Fruit fly (Drosophila melanogaster) whole organism, wandering third instar larva: ENCODE data around the gene Polr1D.
A peak's percentile ranks its signal among the peaks of the same experiment; 100 is the strongest.

Source experiments
- Abd-B ChIP-seq: fragments of >200 bp; optimal IDR thresholded peaks from 2 replicates; lab custom pipeline; 2017; ENCODE audit warnings: missing biosample characterization, missing genetic modification characterization
- CG32264 ChIP-seq: fragments of 200-800 bp; sonication (Bioruptor generic); optimal IDR thresholded peaks from 2 replicates; lab custom pipeline; 2016; ENCODE audit warnings: missing biosample characterization, missing genetic modification characterization
- CG9705 ChIP-seq: fragments of 200-800 bp; sonication (Bioruptor generic); optimal IDR thresholded peaks from 2 replicates; lab custom pipeline; 2018; ENCODE audit warnings: missing biosample characterization, mild to moderate bottlenecking, missing genetic modification characterization
- CrebA ChIP-seq: fragments of 200-800 bp; sonication (Bioruptor generic); optimal IDR thresholded peaks from 2 replicates; lab custom pipeline; 2016; ENCODE audit warnings: missing biosample characterization, mild to moderate bottlenecking, missing genetic modification characterization, borderline replicate concordance
- Dfd ChIP-seq: fragments of >200 bp; optimal IDR thresholded peaks from 2 replicates; lab custom pipeline; 2017; ENCODE audit warnings: missing biosample characterization, missing genetic modification characterization
- Dif ChIP-seq: fragments of 200-275, 200-300 bp; sonication (Bioruptor generic); optimal IDR thresholded peaks from 2 replicates; lab custom pipeline; 2018; ENCODE audit warnings: missing biosample characterization, missing genetic modification characterization; ENCODE audit not compliant: partially characterized antibody
- GATAd ChIP-seq: sonication (Bioruptor generic); optimal IDR thresholded peaks from 2 replicates; lab custom pipeline; 2016; ENCODE audit warnings: missing biosample characterization, missing genetic modification characterization
- HLH106 ChIP-seq: fragments of 200-800 bp; optimal IDR thresholded peaks from 3 replicates; lab custom pipeline; 2019; ENCODE audit warnings: missing biosample characterization, mild to moderate bottlenecking, missing genetic modification characterization, moderate library complexity
- Hnf4 ChIP-seq: fragments of 200-800 bp; sonication (Bioruptor generic); optimal IDR thresholded peaks from 2 replicates; lab custom pipeline; 2016; ENCODE audit warnings: missing biosample characterization, mild to moderate bottlenecking, missing genetic modification characterization
- Hr78 ChIP-seq: fragments of >200 bp; optimal IDR thresholded peaks from 2 replicates; lab custom pipeline; 2017; ENCODE audit warnings: missing biosample characterization, missing genetic modification characterization
- Hr83 ChIP-seq: fragments of 200-300 bp; sonication (Bioruptor generic); optimal IDR thresholded peaks from 2 replicates; lab custom pipeline; 2016; ENCODE audit warnings: missing biosample characterization, mild to moderate bottlenecking, missing genetic modification characterization, moderate library complexity; ENCODE audit not compliant: poor library complexity, severe bottlenecking
- Jra ChIP-seq: sonication (Bioruptor generic); optimal IDR thresholded peaks from 2 replicates; lab custom pipeline; 2016; ENCODE audit warnings: missing biosample characterization, missing genetic modification characterization
- Mio ChIP-seq: sonication (Bioruptor generic); optimal IDR thresholded peaks from 2 replicates; lab custom pipeline; 2016; ENCODE audit warnings: missing biosample characterization, missing genetic modification characterization
- OdsH ChIP-seq: fragments of 200-800 bp; sonication (Bioruptor generic); optimal IDR thresholded peaks from 2 replicates; lab custom pipeline; 2016; ENCODE audit warnings: missing biosample characterization, mild to moderate bottlenecking, missing genetic modification characterization
- Rel ChIP-seq, 2 experiments: fragments of 200-800 bp; sonication (Bioruptor generic) in 1 of 2; optimal IDR thresholded peaks; 2 replicates in 1 of 2; 3 replicates in 1 of 2; lab custom pipeline; 2016 to 2019; ENCODE audit warnings: mild to moderate bottlenecking in 2 of 2, missing biosample characterization in 2 of 2, missing genetic modification characterization in 2 of 2, moderate library complexity in 1 of 2
- Sp1 ChIP-seq: fragments of 200-800 bp; sonication (Bioruptor generic); optimal IDR thresholded peaks from 3 replicates; lab custom pipeline; 2019; ENCODE audit warnings: missing biosample characterization, mild to moderate bottlenecking, missing genetic modification characterization, moderate library complexity
- br ChIP-seq: fragments of 200-800 bp; sonication (Bioruptor generic); optimal IDR thresholded peaks from 2 replicates; lab custom pipeline; 2016; ENCODE audit warnings: missing biosample characterization, missing genetic modification characterization
- brk ChIP-seq: fragments of 200-800 bp; sonication (Bioruptor generic); optimal IDR thresholded peaks from 2 replicates; lab custom pipeline; 2016; ENCODE audit warnings: missing biosample characterization, mild to moderate bottlenecking, missing genetic modification characterization
- dl ChIP-seq, 2 experiments: fragments of 175-275, 200-275 bp in 1 of 2; fragments of 200-275 bp in 1 of 2; sonication (Bioruptor generic); optimal IDR thresholded peaks; lab custom pipeline; 2018; ENCODE audit warnings: mild to moderate bottlenecking in 2 of 2, missing biosample characterization in 2 of 2, missing genetic modification characterization in 2 of 2, moderate library complexity in 2 of 2; ENCODE audit not compliant: partially characterized antibody in 2 of 2, insufficient read depth in 1 of 2
- dmrt93B ChIP-seq: fragments of 200-800 bp; sonication (Bioruptor generic); optimal IDR thresholded peaks from 2 replicates; lab custom pipeline; 2018; ENCODE audit warnings: missing biosample characterization, mild to moderate bottlenecking, missing genetic modification characterization
- dsf ChIP-seq: sonication (Bioruptor generic); optimal IDR thresholded peaks from 2 replicates; lab custom pipeline; 2016; ENCODE audit warnings: missing biosample characterization, missing genetic modification characterization, borderline replicate concordance
- ey ChIP-seq: fragments of 200-800 bp; sonication (Bioruptor generic); optimal IDR thresholded peaks from 2 replicates; lab custom pipeline; 2016; ENCODE audit warnings: missing biosample characterization, missing genetic modification characterization
- foxo ChIP-seq, 2 experiments: fragments of 200-800 bp; sonication (Bioruptor generic); optimal IDR thresholded peaks; 2 replicates in 1 of 2; 3 replicates in 1 of 2; lab custom pipeline; 2016 to 2017; ENCODE audit warnings: missing biosample characterization in 2 of 2, missing genetic modification characterization in 2 of 2
- fru ChIP-seq: fragments of 200-800 bp; sonication (Bioruptor generic); optimal IDR thresholded peaks from 3 replicates; lab custom pipeline; 2016; ENCODE audit warnings: missing biosample characterization, mild to moderate bottlenecking, missing genetic modification characterization
- h ChIP-seq: fragments of 200-800 bp; sonication (Bioruptor generic); optimal IDR thresholded peaks from 3 replicates; lab custom pipeline; 2016; ENCODE audit warnings: missing biosample characterization, mild to moderate bottlenecking, missing genetic modification characterization
- jim ChIP-seq: fragments of 175-275, 200-325 bp; sonication (Bioruptor generic); optimal IDR thresholded peaks from 2 replicates; lab custom pipeline; 2016; ENCODE audit warnings: missing biosample characterization, mild to moderate bottlenecking, missing genetic modification characterization
- lola ChIP-seq: fragments of >200 bp; optimal IDR thresholded peaks from 2 replicates; lab custom pipeline; 2017; ENCODE audit warnings: missing biosample characterization, missing genetic modification characterization
- pan ChIP-seq: fragments of >200 bp; optimal IDR thresholded peaks from 2 replicates; lab custom pipeline; 2017
- rgr ChIP-seq: fragments of 200-800 bp; sonication (Bioruptor generic); optimal IDR thresholded peaks from 3 replicates; lab custom pipeline; 2016; ENCODE audit warnings: missing biosample characterization, mild to moderate bottlenecking, missing genetic modification characterization
- sv ChIP-seq: fragments of 200-800 bp; sonication (Bioruptor generic); optimal IDR thresholded peaks from 3 replicates; lab custom pipeline; 2016; ENCODE audit warnings: missing biosample characterization, missing genetic modification characterization
- usp ChIP-seq: fragments of >200 bp; optimal IDR thresholded peaks from 2 replicates; lab custom pipeline; 2017; ENCODE audit warnings: missing biosample characterization, missing genetic modification characterization
- woc ChIP-seq: sonication (Bioruptor generic); optimal IDR thresholded peaks from 2 replicates; lab custom pipeline; 2016; ENCODE audit warnings: missing biosample characterization, mild to moderate bottlenecking, missing genetic modification characterization

The Polr1D gene

DNA sequence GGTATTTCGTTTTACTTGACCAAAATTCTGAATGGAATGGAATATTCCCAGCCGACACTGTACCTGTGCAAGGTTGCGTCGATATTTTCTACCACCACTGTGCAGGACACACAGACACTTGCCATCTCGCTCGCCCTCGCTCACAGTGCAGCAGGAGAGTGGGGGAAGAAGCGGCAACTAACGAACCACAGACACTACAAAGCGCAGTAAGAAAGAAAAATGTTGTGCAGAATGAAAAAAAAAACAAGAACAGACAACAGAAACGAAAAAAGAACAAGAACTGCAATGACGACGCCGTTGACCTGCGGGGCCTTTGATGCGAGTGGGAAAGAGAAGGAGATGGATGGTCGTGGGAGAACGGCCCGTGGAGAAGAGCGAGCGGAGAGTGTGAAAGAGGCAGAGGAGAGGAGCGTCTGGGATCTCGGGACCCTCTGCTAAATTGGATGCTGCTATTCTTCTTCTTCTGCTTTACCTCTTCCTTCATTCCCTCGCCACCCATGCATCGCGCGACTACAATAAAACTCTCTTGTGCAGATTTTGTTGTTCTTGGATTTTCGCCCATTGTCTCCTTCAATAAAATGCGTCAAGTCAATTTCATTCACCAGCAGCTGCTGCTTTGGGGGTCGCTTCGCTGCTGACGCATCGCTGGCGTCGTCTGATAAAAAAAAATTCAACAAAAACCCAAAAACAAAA, 26.4 kb upstream of the Polr1D start (continued):
- no peak for TF ChIP-seq dmrt93B (GFP tag; lab: Kevin White, UChicago)
- peak; percentile 87 for TF ChIP-seq Rel (GFP tag; optimal IDR thresholded peaks at IDR 0.05; lab: Kevin White, UChicago)
- TF ChIP-seq Rel (tag; optimal IDR thresholded peaks at IDR 0.05; lab: Kevin White, UChicago): no peak
- peak; percentile 84 for TF ChIP-seq CrebA (GFP tag; lab: Kevin White, UChicago)
- peak; percentile 53 for TF ChIP-seq brk (GFP tag; lab: Kevin White, UChicago)
- TF ChIP-seq Jra (GFP tag; lab: Kevin White, UChicago): peak; percentile 43
- TF ChIP-seq Abd-B (GFP tag; lab: Kevin White, UChicago): no peak
- TF ChIP-seq usp (GFP tag; lab: Kevin White, UChicago): no peak
- TF ChIP-seq Sp1 (GFP tag; lab: Kevin White, UChicago): peak; percentile 73

DNA sequence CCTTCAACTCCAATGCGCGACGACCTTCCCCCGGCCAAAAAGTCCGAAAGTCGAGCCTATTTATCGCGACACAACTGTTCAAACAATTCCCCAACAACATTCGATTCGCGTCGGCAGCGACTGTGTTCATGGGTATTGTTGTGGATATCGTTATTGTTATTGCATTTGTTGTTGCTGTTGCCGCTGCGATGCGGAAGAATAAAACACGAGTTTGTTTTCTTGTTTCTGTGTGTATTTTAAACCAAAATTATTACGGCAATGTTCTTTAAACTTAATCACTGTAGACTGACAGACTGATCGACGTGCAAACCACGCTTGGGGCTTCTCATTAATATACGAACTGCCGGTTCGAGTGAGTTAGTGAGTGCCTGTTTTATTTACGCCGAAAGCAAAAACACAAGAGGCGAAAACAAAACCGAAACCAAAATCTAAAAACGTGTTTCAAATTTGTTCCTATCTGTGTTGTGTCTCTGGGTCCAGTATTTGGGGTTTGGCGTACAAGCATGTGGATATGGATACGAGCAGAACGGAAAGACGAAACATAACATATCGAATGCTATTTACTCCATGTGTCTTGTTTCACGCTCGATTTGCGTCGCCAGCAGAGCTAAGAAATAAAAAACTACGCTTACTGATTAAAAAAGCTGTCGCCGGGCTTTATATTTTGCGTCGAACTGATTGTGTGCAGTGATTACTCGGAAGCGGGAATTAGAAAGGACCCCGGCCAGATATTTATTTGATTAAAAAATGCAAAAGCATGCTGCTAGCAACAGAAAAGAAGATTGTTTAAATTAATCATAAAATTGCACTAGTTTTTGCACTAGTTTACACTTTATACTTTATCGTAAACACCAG, 24.7 kb upstream of the Polr1D start:
- TF ChIP-seq Abd-B (GFP tag; lab: Kevin White, UChicago) (no peak), h (no peak), dsf (GFP tag; lab: Kevin White, UChicago) (no peak), Hr78 (GFP tag; lab: Kevin White, UChicago) (no peak), dl (GFP tag; optimal IDR thresholded peaks at IDR 0.05; lab: Kevin White, UChicago; ENCODE audit: insufficient read depth in 1 of 2, partially characterized antibody in 2 of 2) (no peak), usp (GFP tag; lab: Kevin White, UChicago) (no peak), dmrt93B (GFP tag; lab: Kevin White, UChicago) (no peak), Dif (GFP tag; lab: Kevin White, UChicago) (no peak), woc (GFP tag; lab: Kevin White, UChicago) (no peak), ey (GFP tag; lab: Kevin White, UChicago) (peak; percentile 15), br (GFP tag; lab: Kevin White, UChicago) (no peak), lola (no peak), Mio (no peak), Jra (GFP tag; lab: Kevin White, UChicago) (no peak), Dfd (GFP tag; lab: Kevin White, UChicago) (peak; percentile 87), brk (GFP tag; lab: Kevin White, UChicago) (no peak), Hr83 (no peak), fru (GFP tag; lab: Kevin White, UChicago) (peak; percentile 11), OdsH (GFP tag; lab: Kevin White, UChicago) (no peak), rgr (GFP tag; lab: Kevin White, UChicago) (no peak), Sp1 (GFP tag; lab: Kevin White, UChicago) (no peak), foxo (GFP tag; optimal IDR thresholded peaks at IDR 0.05; lab: Kevin White, UChicago) (peak in 1 of 2 experiments; percentile 24), HLH106 (tag; lab: Kevin White, UChicago) (no peak), CG9705 (GFP tag; lab: Kevin White, UChicago) (no peak), pan (lab: Kevin White, UChicago) (no peak), GATAd (GFP tag; lab: Kevin White, UChicago) (no peak), CG32264 (GFP tag; lab: Kevin White, UChicago) (no peak), jim (GFP tag; lab: Kevin White, UChicago) (no peak), Hnf4 (no peak), Rel (GFP tag; optimal IDR thresholded peaks at IDR 0.05; lab: Kevin White, UChicago) (no peak), Rel (tag; optimal IDR thresholded peaks at IDR 0.05; lab: Kevin White, UChicago) (no peak), sv (GFP tag; lab: Kevin White, UChicago) (no peak)
- TF ChIP-seq, all 38 proteins: peak for 4
